Worm (Caenorhabditis elegans) whole organism, L4 larva: ENCODE results near the gene orai-1.

ENCODE experiments used
- D1046.2 ChIP-seq: fragments of 200-800 bp; sonication (Bioruptor generic); IDR thresholded peaks from 2 replicates; pipeline ENCODE4 v1.3.6; 2022; ENCODE audit warnings: missing genetic modification characterization, missing compliant biosample characterization
- F10B5.3 ChIP-seq: sonication (generic microtip); optimal IDR thresholded peaks from 2 replicates; lab custom pipeline; 2016; ENCODE audit warnings: mild to moderate bottlenecking, missing genetic modification characterization, missing compliant biosample characterization
- F26F4.8 ChIP-seq: fragments of 200-800 bp; sonication (Bioruptor generic); conservative IDR thresholded peaks from 2 replicates; pipeline ENCODE4 v1.3.6; 2022; ENCODE audit warnings: missing genetic modification characterization, missing compliant biosample characterization
- F37D6.2 ChIP-seq: sonication (generic microtip); optimal IDR thresholded peaks from 2 replicates; lab custom pipeline; 2016; ENCODE audit warnings: mild to moderate bottlenecking, missing genetic modification characterization, missing compliant biosample characterization
- F49E8.2 ChIP-seq: sonication (generic microtip); optimal IDR thresholded peaks from 2 replicates; lab custom pipeline; 2016; ENCODE audit warnings: missing compliant biosample characterization, mild to moderate bottlenecking, missing genetic modification characterization, borderline replicate concordance
- T26A8.4 ChIP-seq: fragments of 200-800 bp; sonication (Bioruptor generic); IDR thresholded peaks from 2 replicates; pipeline ENCODE4 v1.3.6; 2022; ENCODE audit warnings: missing genetic modification characterization, missing compliant biosample characterization
- Y48G9A.11 ChIP-seq: fragments of 200-800 bp; sonication (Bioruptor generic); IDR thresholded peaks from 2 replicates; pipeline ENCODE4 v1.3.6; 2022; ENCODE audit warnings: missing genetic modification reagents, missing genetic modification characterization, missing compliant biosample characterization
- Y5F2A.4 ChIP-seq: fragments of 200-800 bp; sonication (Bioruptor generic); optimal IDR thresholded peaks from 2 replicates; lab custom pipeline; 2018; ENCODE audit warnings: mild to moderate bottlenecking, missing genetic modification characterization, missing compliant biosample characterization
- Y75B8A.6 ChIP-seq: fragments of 200-800 bp; sonication (Bioruptor generic); IDR thresholded peaks from 2 replicates; pipeline ENCODE4 v1.3.6; 2022; ENCODE audit warnings: missing genetic modification reagents, missing genetic modification characterization, missing compliant biosample characterization
- ZK337.2 ChIP-seq: fragments of 200-800 bp; sonication (Bioruptor generic); IDR thresholded peaks from 2 replicates; pipeline ENCODE4 v1.3.6; 2022; ENCODE audit warnings: missing genetic modification reagents, missing genetic modification characterization, missing compliant biosample characterization
- aha-1 ChIP-seq: fragments of 150-350 bp; peaks from one replicate; lab custom pipeline; 2014; ENCODE audit warnings: missing biosample characterization, missing genetic modification characterization
- ama-1 ChIP-seq: fragments of 150-350 bp; optimal IDR thresholded peaks from 2 replicates; lab custom pipeline; 2014; ENCODE audit warnings: inconsistent platforms, mixed read lengths
- arid-1 ChIP-seq: fragments of 200-800 bp; sonication (Bioruptor generic); conservative IDR thresholded peaks from 2 replicates; pipeline ENCODE4 v1.3.6; 2022; ENCODE audit warnings: missing genetic modification reagents, missing genetic modification characterization, missing compliant biosample characterization
- ceh-32 ChIP-seq: sonication (generic microtip); optimal IDR thresholded peaks from 2 replicates; lab custom pipeline; 2016; ENCODE audit warnings: mild to moderate bottlenecking, missing genetic modification characterization, missing compliant biosample characterization; ENCODE audit not compliant: poor library complexity
- ceh-62 ChIP-seq: sonication (generic microtip); optimal IDR thresholded peaks from 2 replicates; lab custom pipeline; 2017; ENCODE audit warnings: missing biosample characterization, missing genetic modification characterization
- daf-16 ChIP-seq, 3 experiments: sonication (generic microtip); optimal IDR thresholded peaks; 2 replicates each; lab custom pipeline; 2016 to 2017; ENCODE audit warnings: missing genetic modification characterization in 3 of 3, missing genetic modification reagents in 3 of 3, mild to moderate bottlenecking in 2 of 3, missing compliant biosample characterization in 2 of 3, missing biosample characterization in 1 of 3, moderate library complexity in 1 of 3
- dmd-6 ChIP-seq: fragments of 200-800 bp; sonication (Bioruptor generic); IDR thresholded peaks from 2 replicates; pipeline ENCODE4 v1.3.6; 2022; ENCODE audit warnings: missing genetic modification reagents, missing genetic modification characterization, missing compliant biosample characterization
- dpl-1 ChIP-seq: fragments of 150-350 bp; optimal IDR thresholded peaks from 2 replicates; lab custom pipeline; 2014; ENCODE audit warnings: missing biosample characterization, missing genetic modification reagents, missing genetic modification characterization
- duxl-1 ChIP-seq: sonication (generic microtip); optimal IDR thresholded peaks from 2 replicates; lab custom pipeline; 2016; ENCODE audit warnings: mild to moderate bottlenecking, missing genetic modification characterization, moderate library complexity, missing compliant biosample characterization; ENCODE audit not compliant: poor library complexity
- dve-1 ChIP-seq: sonication (generic microtip); optimal IDR thresholded peaks from 2 replicates; lab custom pipeline; 2017; ENCODE audit warnings: antibody characterized with exemption, mild to moderate bottlenecking, missing genetic modification characterization, missing compliant biosample characterization; ENCODE audit not compliant: insufficient read depth
- fkh-10 ChIP-seq: fragments of 150-350 bp; optimal IDR thresholded peaks from 2 replicates; lab custom pipeline; 2014; ENCODE audit warnings: missing biosample characterization, missing genetic modification reagents, missing genetic modification characterization
- gei-8 ChIP-seq: fragments of 200-800 bp; sonication (Bioruptor generic); optimal IDR thresholded peaks from 2 replicates; lab custom pipeline; 2018; ENCODE audit warnings: mild to moderate bottlenecking, missing genetic modification characterization, missing compliant biosample characterization
- hif-1 ChIP-seq, 2 experiments: sonication (generic microtip); optimal IDR thresholded peaks; 2 replicates each; lab custom pipeline; 2016 to 2017; ENCODE audit warnings: missing compliant biosample characterization in 2 of 2, missing genetic modification characterization in 2 of 2, missing genetic modification reagents in 2 of 2, missing genotype in 2 of 2, mild to moderate bottlenecking in 1 of 2
- hlh-11 ChIP-seq: fragments of 200-800 bp; sonication (Bioruptor generic); optimal IDR thresholded peaks from 2 replicates; lab custom pipeline; 2018; ENCODE audit warnings: mild to moderate bottlenecking, missing genetic modification characterization, missing compliant biosample characterization
- hlh-30 ChIP-seq: sonication (generic microtip); optimal IDR thresholded peaks from 2 replicates; lab custom pipeline; 2017; ENCODE audit warnings: antibody characterized with exemption, mild to moderate bottlenecking, missing genetic modification characterization, missing compliant biosample characterization; ENCODE audit not compliant: insufficient read depth
- hmg-1.1 ChIP-seq: fragments of 200-800 bp; sonication (Bioruptor generic); IDR thresholded peaks from 2 replicates; pipeline ENCODE4 v1.3.6; 2022; ENCODE audit warnings: missing genetic modification reagents, missing genetic modification characterization, missing compliant biosample characterization
- lim-7 ChIP-seq: fragments of 200-800 bp; sonication (Bioruptor generic); IDR thresholded peaks from 2 replicates; pipeline ENCODE4 v1.3.6; 2022; ENCODE audit warnings: missing genetic modification characterization, missing compliant biosample characterization
- lin-29 ChIP-seq: fragments of 200-800 bp; sonication (Bioruptor generic); IDR thresholded peaks from 2 replicates; pipeline ENCODE4 v1.3.6; 2022; ENCODE audit warnings: missing genetic modification reagents, missing genetic modification characterization, missing compliant biosample characterization
- lin-38 ChIP-seq: fragments of 200-800 bp; sonication (Bioruptor generic); IDR thresholded peaks from 2 replicates; pipeline ENCODE4 v1.3.6; 2022; ENCODE audit warnings: missing genetic modification reagents, missing genetic modification characterization, missing compliant biosample characterization
- lir-3 ChIP-seq: sonication (generic microtip); optimal IDR thresholded peaks from 2 replicates; lab custom pipeline; 2016; ENCODE audit warnings: mild to moderate bottlenecking, missing genetic modification characterization, missing compliant biosample characterization
- lsy-2 ChIP-seq, 2 experiments: fragments of 150-350 bp in 1 of 2; sonication (generic microtip) in 1 of 2; optimal IDR thresholded peaks; 2 replicates each; lab custom pipeline; 2014 to 2017; ENCODE audit warnings: missing biosample characterization in 2 of 2, missing genetic modification characterization in 2 of 2
- mdt-29 ChIP-seq: fragments of 200-800 bp; sonication (Bioruptor generic); IDR thresholded peaks from 2 replicates; pipeline ENCODE4 v1.3.6; 2022; ENCODE audit warnings: missing genetic modification reagents, missing genetic modification characterization, missing compliant biosample characterization
- mep-1 ChIP-seq: fragments of 150-350 bp; sonication (generic microtip); optimal IDR thresholded peaks from 3 replicates; lab custom pipeline; 2014; ENCODE audit warnings: missing biosample characterization, missing genetic modification characterization
- nhr-11 ChIP-seq: fragments of 150-350 bp; optimal IDR thresholded peaks from 2 replicates; lab custom pipeline; 2014; ENCODE audit warnings: missing biosample characterization, missing genetic modification characterization
- nhr-237 ChIP-seq: sonication (generic microtip); optimal IDR thresholded peaks from 2 replicates; lab custom pipeline; 2017; ENCODE audit warnings: missing biosample characterization, missing genetic modification characterization
- nhr-25 ChIP-seq: sonication (generic microtip); optimal IDR thresholded peaks from 2 replicates; lab custom pipeline; 2017; ENCODE audit warnings: missing genetic modification characterization, mild to moderate bottlenecking, missing compliant biosample characterization, antibody characterized with exemption, moderate library complexity, borderline replicate concordance; ENCODE audit not compliant: insufficient read depth
- nhr-41 ChIP-seq: fragments of 200-800 bp; sonication (Bioruptor generic); IDR thresholded peaks from 2 replicates; pipeline ENCODE4 v1.3.6; 2022; ENCODE audit warnings: missing genetic modification reagents, missing genetic modification characterization, missing compliant biosample characterization
- nhr-48 ChIP-seq: sonication (generic microtip); optimal IDR thresholded peaks from 2 replicates; lab custom pipeline; 2016; ENCODE audit warnings: mild to moderate bottlenecking, missing genetic modification characterization, missing compliant biosample characterization
- nhr-6 ChIP-seq: fragments of 150-350 bp; optimal IDR thresholded peaks from 2 replicates; lab custom pipeline; 2014; ENCODE audit warnings: missing biosample characterization, missing genetic modification characterization
- nhr-76 ChIP-seq: fragments of 150-350 bp; optimal IDR thresholded peaks from 2 replicates; lab custom pipeline; 2014; ENCODE audit warnings: missing biosample characterization, missing genetic modification characterization
- nhr-77 ChIP-seq: fragments of 150-350 bp; optimal IDR thresholded peaks from 2 replicates; lab custom pipeline; 2014; ENCODE audit warnings: missing biosample characterization, missing genetic modification characterization
- rbr-2 ChIP-seq: sonication (generic microtip); optimal IDR thresholded peaks from 2 replicates; lab custom pipeline; 2016; ENCODE audit warnings: missing genotype, missing genetic modification characterization, missing compliant biosample characterization
- skn-1 ChIP-seq: fragments of 150-350 bp; optimal IDR thresholded peaks from 2 replicates; lab custom pipeline; 2014; ENCODE audit warnings: missing biosample characterization, missing genetic modification characterization
- spr-1 ChIP-seq: sonication (generic microtip); optimal IDR thresholded peaks from 2 replicates; lab custom pipeline; 2016; ENCODE audit warnings: mild to moderate bottlenecking, missing genetic modification characterization, missing compliant biosample characterization
- tag-97 ChIP-seq: fragments of 200-800 bp; sonication (Bioruptor generic); IDR thresholded peaks from 2 replicates; pipeline ENCODE4 v1.3.6; 2022; ENCODE audit warnings: missing genetic modification characterization, missing compliant biosample characterization
- unc-130 ChIP-seq: sonication (generic microtip); optimal IDR thresholded peaks from 2 replicates; lab custom pipeline; 2016; ENCODE audit warnings: missing genetic modification reagents, missing genetic modification characterization, missing compliant biosample characterization
- unc-39 ChIP-seq: sonication (generic microtip); optimal IDR thresholded peaks from 2 replicates; lab custom pipeline; 2017; ENCODE audit warnings: missing biosample characterization, missing genetic modification characterization
- zip-11 ChIP-seq: fragments of 200-800 bp; sonication (Bioruptor generic); IDR thresholded peaks from 2 replicates; pipeline ENCODE4 v1.3.6; 2022; ENCODE audit warnings: missing genetic modification characterization, missing compliant biosample characterization
- zip-2 ChIP-seq: fragments of 150-350 bp; optimal IDR thresholded peaks from 2 replicates; lab custom pipeline; 2014; ENCODE audit warnings: missing biosample characterization, missing genetic modification characterization
- ztf-7 ChIP-seq: fragments of 150-350 bp; optimal IDR thresholded peaks from 2 replicates; lab custom pipeline; 2014; ENCODE audit warnings: missing biosample characterization, missing genetic modification characterization

The orai-1 gene

ce11 chrIII:640198-640803 lies 6.3 kb upstream of the orai-1 start, which contains the start of the genes tag-266 and tag-267 (continued):
- TF ChIP-seq dve-1 (peak; percentile 47), F10B5.3 (tag; lab: Kevin White, UChicago) (no peak), ceh-32 (no peak), T26A8.4 (GFP tag; lab: Robert Waterston, UW) (no peak), arid-1 (GFP tag; lab: Robert Waterston, UW) (no peak), rbr-2 (tag; lab: Kevin White, UChicago) (peak; percentile 76), F37D6.2 (tag; lab: Kevin White, UChicago) (peak; percentile 69), lin-38 (GFP tag; lab: Robert Waterston, UW) (peak; percentile 97), mdt-29 (no peak), nhr-76 (tag; lab: Kevin White, UChicago) (no peak), aha-1 (peak; percentile 63), zip-11 (GFP tag; lab: Robert Waterston, UW) (no peak), ztf-7 (tag; lab: Kevin White, UChicago) (no peak), daf-16 (GFP tag; optimal IDR thresholded peaks at IDR 0.05; lab: Kevin White, UChicago) (no peak), daf-16 (tag; optimal IDR thresholded peaks at IDR 0.05; lab: Kevin White, UChicago) (peak; percentile 32), nhr-25 (tag; lab: Kevin White, UChicago) (no peak), ZK337.2 (GFP tag; lab: Robert Waterston, UW) (peak; percentile 16; the same call in 1 of the 2 replicates), lim-7 (GFP tag; lab: Robert Waterston, UW) (no peak), zip-2 (tag; lab: Kevin White, UChicago) (no peak), ama-1 (lab: Kevin White, UChicago) (no peak), tag-97 (GFP tag; lab: Robert Waterston, UW) (no peak), dmd-6 (no peak; the same call in 1 of the 2 replicates), hmg-1.1 (GFP tag; lab: Robert Waterston, UW) (peak; percentile 55; the same call in 1 of the 2 replicates), duxl-1 (tag; lab: Kevin White, UChicago) (no peak), unc-39 (tag; lab: Kevin White, UChicago) (no peak), D1046.2 (GFP tag; lab: Robert Waterston, UW) (no peak), hif-1 (tag; optimal IDR thresholded peaks at IDR 0.05; lab: Kevin White, UChicago) (peak in 1 of 2 experiments; percentile 91), F49E8.2 (tag; lab: Kevin White, UChicago) (no peak), nhr-48 (tag; lab: Kevin White, UChicago) (no peak), hlh-11 (tag; lab: Kevin White, UChicago) (peak; percentile 36), unc-130 (GFP tag; lab: Kevin White, UChicago) (peak; percentile 94), mep-1 (tag; lab: Kevin White, UChicago) (peak; percentile 78), nhr-237 (tag; lab: Kevin White, UChicago) (no peak), ceh-62 (tag; lab: Kevin White, UChicago) (no peak), spr-1 (tag; lab: Kevin White, UChicago) (peak; percentile 23), Y48G9A.11 (GFP tag; lab: Robert Waterston, UW) (no peak), fkh-10 (GFP tag; lab: Kevin White, UChicago) (peak; percentile 62), dpl-1 (peak; percentile 43), lir-3 (tag; lab: Kevin White, UChicago) (peak; percentile 46), nhr-11 (peak; percentile 44), nhr-41 (GFP tag; lab: Robert Waterston, UW) (no peak), Y75B8A.6 (no peak), nhr-6 (peak; percentile 1), gei-8 (no peak), F26F4.8 (GFP tag; lab: Robert Waterston, UW) (no peak), skn-1 (tag; lab: Kevin White, UChicago) (no peak), Y5F2A.4 (GFP tag; lab: Kevin White, UChicago) (no peak), lin-29 (GFP tag; lab: Robert Waterston, UW) (no peak), lsy-2 (tag; optimal IDR thresholded peaks at IDR 0.05; lab: Kevin White, UChicago) (peak in 1 of 2 experiments; percentile 73), hlh-30 (tag; lab: Kevin White, UChicago) (peak; percentile 57), nhr-77 (tag; lab: Kevin White, UChicago) (peak; percentile 91)
